Fruit fly (Drosophila melanogaster) whole organism, embryonic: Measurements from ENCODE around the gene PRL-1.

Experiments used
- Adf1 ChIP-seq: fragments of 200-800 bp; sonication (Bioruptor generic); IDR thresholded peaks from 2 replicates; pipeline ENCODE4 v1.3.6; 2022; ENCODE audit warnings: missing biosample characterization, missing genetic modification characterization
- BtbVII ChIP-seq: fragments of 200-800 bp; sonication (Bioruptor generic); optimal IDR thresholded peaks from 3 replicates; lab custom pipeline; 2017; ENCODE audit warnings: missing biosample characterization, mild to moderate bottlenecking, missing genetic modification characterization
- C15 ChIP-seq: fragments of 200-800 bp; sonication (Bioruptor generic); IDR thresholded peaks from 3 replicates; pipeline ENCODE4 v1.3.6; 2022; ENCODE audit warnings: missing biosample characterization, missing genetic modification characterization
- CG11456 ChIP-seq: fragments of 200-800 bp; sonication (Bioruptor generic); IDR thresholded peaks from 3 replicates; pipeline ENCODE4 v1.3.6; 2022; ENCODE audit warnings: missing biosample characterization, missing genetic modification characterization
- CG12299 ChIP-seq: fragments of 200-800 bp; sonication (Bioruptor generic); optimal IDR thresholded peaks from 2 replicates; lab custom pipeline; 2018; ENCODE audit warnings: missing biosample characterization, mild to moderate bottlenecking, missing genetic modification characterization
- CG14667 ChIP-seq: fragments of 200-800 bp; sonication (Bioruptor generic); IDR thresholded peaks from 2 replicates; pipeline ENCODE4 v1.3.6; 2022; ENCODE audit warnings: missing biosample characterization, missing genetic modification characterization
- CG15479 ChIP-seq: fragments of 200-800 bp; sonication (Bioruptor generic); optimal IDR thresholded peaks from 3 replicates; lab custom pipeline; 2019; ENCODE audit warnings: missing biosample characterization, mild to moderate bottlenecking, missing genetic modification characterization, moderate library complexity
- CG16815 ChIP-seq: fragments of 200-800 bp; sonication (Bioruptor generic); optimal IDR thresholded peaks from 3 replicates; lab custom pipeline; 2017; ENCODE audit warnings: missing biosample characterization, mild to moderate bottlenecking, missing genetic modification characterization
- CG17612 ChIP-seq: fragments of 200-800 bp; sonication (Bioruptor generic); IDR thresholded peaks from 2 replicates; pipeline ENCODE4 v1.3.6; 2022; ENCODE audit warnings: missing biosample characterization, missing genetic modification characterization
- CG2678 ChIP-seq: fragments of 200-800 bp; sonication (Bioruptor generic); optimal IDR thresholded peaks from 3 replicates; lab custom pipeline; 2019; ENCODE audit warnings: missing biosample characterization, mild to moderate bottlenecking, missing genetic modification characterization, moderate library complexity
- CG32532 ChIP-seq: fragments of 200-800 bp; sonication (Bioruptor generic); IDR thresholded peaks from 2 replicates; pipeline ENCODE4 v1.3.6; 2022; ENCODE audit warnings: missing biosample characterization, missing genetic modification characterization
- CG32772 ChIP-seq: fragments of 200-800 bp; sonication (Bioruptor generic); IDR thresholded peaks from 2 replicates; pipeline ENCODE4 v1.3.6; 2022; ENCODE audit warnings: missing biosample characterization, missing genetic modification characterization
- CG3407 ChIP-seq: fragments of 200-800 bp; sonication (Bioruptor generic); optimal IDR thresholded peaks from 2 replicates; lab custom pipeline; 2018; ENCODE audit warnings: missing biosample characterization, mild to moderate bottlenecking, missing genetic modification characterization
- CG3847 ChIP-seq: fragments of 200-800 bp; sonication (Bioruptor generic); IDR thresholded peaks from 2 replicates; pipeline ENCODE4 v1.3.6; 2022; ENCODE audit warnings: missing biosample characterization, missing genetic modification characterization
- CG4360 ChIP-seq: fragments of 200-800 bp; sonication (Bioruptor generic); IDR thresholded peaks from 2 replicates; pipeline ENCODE4 v1.3.6; 2022; ENCODE audit warnings: missing biosample characterization, missing genetic modification characterization
- CG5180 ChIP-seq: fragments of 200-800 bp; sonication (Bioruptor generic); optimal IDR thresholded peaks from 3 replicates; lab custom pipeline; 2017; ENCODE audit warnings: missing biosample characterization, missing genetic modification characterization, mild to moderate bottlenecking, moderate library complexity, missing genetic modification reagents
- CG6765 ChIP-seq: fragments of 200-800 bp; sonication (Bioruptor generic); optimal IDR thresholded peaks from 3 replicates; lab custom pipeline; 2017; ENCODE audit warnings: missing biosample characterization, mild to moderate bottlenecking, missing genetic modification characterization
- CG7556 ChIP-seq: fragments of 200-800 bp; sonication (Bioruptor generic); optimal IDR thresholded peaks from 2 replicates; lab custom pipeline; 2017; ENCODE audit warnings: missing biosample characterization, mild to moderate bottlenecking, missing genetic modification characterization
- CG7839 ChIP-seq: fragments of 200-800 bp; sonication (Bioruptor generic); optimal IDR thresholded peaks from 3 replicates; lab custom pipeline; 2018; ENCODE audit warnings: missing biosample characterization, mild to moderate bottlenecking, missing genetic modification characterization, moderate library complexity
- CG9727 ChIP-seq: fragments of 200-800 bp; sonication (Bioruptor generic); optimal IDR thresholded peaks from 3 replicates; lab custom pipeline; 2017; ENCODE audit warnings: missing biosample characterization, mild to moderate bottlenecking, missing genetic modification characterization
- D ChIP-seq, 2 experiments: fragments of 200-800 bp in 1 of 2; fragments of >200 bp in 1 of 2; sonication (Bioruptor generic) in 1 of 2; optimal IDR thresholded peaks; 2 replicates in 1 of 2; 3 replicates in 1 of 2; lab custom pipeline; 2017; ENCODE audit warnings: mild to moderate bottlenecking in 1 of 2, missing biosample characterization in 1 of 2, missing genetic modification characterization in 1 of 2, missing genetic modification reagents in 1 of 2
- Eip74EF ChIP-seq, 2 experiments: fragments of 200-800 bp in 1 of 2; fragments of >200 bp in 1 of 2; sonication (Bioruptor generic) in 1 of 2; optimal IDR thresholded peaks; 2 replicates each; lab custom pipeline; 2017 to 2019; ENCODE audit warnings: missing biosample characterization in 2 of 2, missing genetic modification characterization in 2 of 2, mild to moderate bottlenecking in 1 of 2, moderate library complexity in 1 of 2
- GATAe ChIP-seq: fragments of 200-800 bp; sonication (Bioruptor generic); conservative IDR thresholded peaks from 2 replicates; pipeline ENCODE4 v1.3.6; 2022; ENCODE audit warnings: missing biosample characterization, missing genetic modification characterization
- HHEX ChIP-seq: fragments of 200-800 bp; sonication (Bioruptor generic); optimal IDR thresholded peaks from 3 replicates; lab custom pipeline; 2017; ENCODE audit warnings: missing biosample characterization, mild to moderate bottlenecking, missing genetic modification characterization, missing genetic modification reagents
- HLH54F ChIP-seq: fragments of 200-800 bp; sonication (Bioruptor generic); optimal IDR thresholded peaks from 3 replicates; lab custom pipeline; 2016; ENCODE audit warnings: missing biosample characterization, missing genetic modification characterization
- Hsf ChIP-seq: fragments of 200-800 bp; sonication (Bioruptor generic); optimal IDR thresholded peaks from 3 replicates; lab custom pipeline; 2016; ENCODE audit warnings: missing biosample characterization, missing genetic modification characterization
- MESR4 ChIP-seq: fragments of 200-800 bp; sonication (Bioruptor generic); optimal IDR thresholded peaks from 2 replicates; lab custom pipeline; 2018; ENCODE audit warnings: missing biosample characterization, mild to moderate bottlenecking, missing genetic modification characterization, moderate library complexity
- Scr ChIP-seq: fragments of 200-800 bp; sonication (Bioruptor generic); IDR thresholded peaks from 2 replicates; pipeline ENCODE4 v1.3.6; 2022; ENCODE audit warnings: missing biosample characterization, missing genetic modification characterization; ENCODE audit not compliant: partially characterized antibody
- al ChIP-seq: fragments of 200-800 bp; sonication (Bioruptor generic); IDR thresholded peaks from 2 replicates; pipeline ENCODE4 v1.3.6; 2022; ENCODE audit warnings: missing biosample characterization, missing genetic modification characterization
- bsh ChIP-seq, 2 experiments: fragments of 200-800 bp; sonication (Bioruptor generic); optimal IDR thresholded peaks; 2 replicates each; lab custom pipeline; 2017 to 2018; ENCODE audit warnings: mild to moderate bottlenecking in 2 of 2, missing biosample characterization in 2 of 2, missing genetic modification characterization in 2 of 2, moderate library complexity in 1 of 2
- corto ChIP-seq: fragments of 200-800 bp; sonication (Bioruptor generic); optimal IDR thresholded peaks from 2 replicates; lab custom pipeline; 2016; ENCODE audit warnings: missing biosample characterization, mild to moderate bottlenecking, missing genetic modification characterization, moderate library complexity
- en ChIP-seq: fragments of 200-800 bp; sonication (Bioruptor generic); optimal IDR thresholded peaks from 2 replicates; lab custom pipeline; 2016; ENCODE audit warnings: missing biosample characterization, missing genetic modification characterization
- esg ChIP-seq: fragments of 200-800 bp; sonication (Bioruptor generic); conservative IDR thresholded peaks from 2 replicates; pipeline ENCODE4 v1.3.6; 2022; ENCODE audit warnings: missing biosample characterization, missing genetic modification characterization
- ewg ChIP-seq: fragments of 200-800 bp; sonication (Bioruptor generic); optimal IDR thresholded peaks from 3 replicates; lab custom pipeline; 2017; ENCODE audit warnings: mild to moderate bottlenecking, missing biosample characterization, missing genetic modification reagents, missing genetic modification characterization
- exex ChIP-seq: fragments of 200-800 bp; sonication (Bioruptor generic); optimal IDR thresholded peaks from 4 replicates; lab custom pipeline; 2018; ENCODE audit warnings: missing biosample characterization, mild to moderate bottlenecking, missing genetic modification characterization, moderate library complexity
- grn ChIP-seq: fragments of 200-800 bp; sonication (Bioruptor generic); optimal IDR thresholded peaks from 3 replicates; lab custom pipeline; 2017; ENCODE audit warnings: missing biosample characterization, missing genetic modification characterization
- jigr1 ChIP-seq: fragments of 200-800 bp; sonication (Bioruptor generic); IDR thresholded peaks from 3 replicates; pipeline ENCODE4 v1.3.6; 2022; ENCODE audit warnings: missing biosample characterization, missing genetic modification characterization
- lilli ChIP-seq: fragments of 200-800 bp; sonication (Bioruptor generic); optimal IDR thresholded peaks from 3 replicates; lab custom pipeline; 2016; ENCODE audit warnings: missing biosample characterization, missing genetic modification characterization
- oc ChIP-seq: fragments of 200-800 bp; sonication (Bioruptor generic); optimal IDR thresholded peaks from 2 replicates; lab custom pipeline; 2018; ENCODE audit warnings: missing biosample characterization, mild to moderate bottlenecking, missing genetic modification characterization, moderate library complexity
- peb ChIP-seq: fragments of 200-800 bp; sonication (Bioruptor generic); IDR thresholded peaks from 2 replicates; pipeline ENCODE4 v1.3.6; 2022; ENCODE audit warnings: missing biosample characterization, missing genetic modification characterization
- pum ChIP-seq: fragments of 200-800 bp; sonication (Bioruptor generic); optimal IDR thresholded peaks from 2 replicates; lab custom pipeline; 2016; ENCODE audit warnings: missing biosample characterization, missing genetic modification characterization
- salm ChIP-seq: fragments of 200-800 bp; sonication (Bioruptor generic); optimal IDR thresholded peaks from 2 replicates; lab custom pipeline; 2018; ENCODE audit warnings: missing biosample characterization, mild to moderate bottlenecking, missing genetic modification characterization
- sob ChIP-seq: fragments of 200-800 bp; sonication (Bioruptor generic); IDR thresholded peaks from 2 replicates; pipeline ENCODE4 v1.3.6; 2022; ENCODE audit warnings: missing biosample characterization, missing genetic modification characterization
- sqz ChIP-seq: fragments of 200-800 bp; sonication (Bioruptor generic); optimal IDR thresholded peaks from 3 replicates; lab custom pipeline; 2018; ENCODE audit warnings: missing biosample characterization, mild to moderate bottlenecking, missing genetic modification characterization
- sr ChIP-seq: fragments of 200-800 bp; sonication (Bioruptor generic); IDR thresholded peaks from 3 replicates; pipeline ENCODE4 v1.3.6; 2022; ENCODE audit warnings: missing biosample characterization, missing genetic modification characterization
- stc ChIP-seq: fragments of 200-800 bp; sonication (Bioruptor generic); IDR thresholded peaks from 2 replicates; pipeline ENCODE4 v1.3.6; 2022; ENCODE audit warnings: missing biosample characterization, missing genetic modification characterization
- zen ChIP-seq: fragments of 200-800 bp; sonication (Bioruptor generic); optimal IDR thresholded peaks from 3 replicates; lab custom pipeline; 2018; ENCODE audit warnings: missing biosample characterization, mild to moderate bottlenecking, missing genetic modification characterization, moderate library complexity

PRL-1 gene

dm6 chr2L:16257227-16258071 is at the start of gene PRL-1, which contains the start of gene EndoGI (continued):
- TF ChIP-seq oc (tag; lab: Kevin White, UChicago) (peak; percentile 67), MESR4 (GFP tag; lab: Kevin White, UChicago) (peak; percentile 94), Scr (GFP tag; lab: Robert Waterston, UW) (peak; percentile 99), CG3847 (peak; percentile 76), Eip74EF (GFP tag; optimal IDR thresholded peaks at IDR 0.05; lab: Kevin White, UChicago) (peak in 1 of 2 experiments; percentile 79), al (GFP tag; lab: Robert Waterston, UW) (peak; percentile 74; the same call in 1 of the 2 replicates), CG9727 (GFP tag; lab: Kevin White, UChicago) (peak; percentile 71), exex (tag; lab: Kevin White, UChicago) (peak; percentile 71), CG17612 (GFP tag; lab: Robert Waterston, UW) (no peak), en (GFP tag; lab: Kevin White, UChicago) (no peak), C15 (GFP tag; lab: Robert Waterston, UW) (0 out of 3 replicates have a peak, but pooled peaks have one; percentile 65), CG7839 (tag; lab: Kevin White, UChicago) (peak; percentile 85), CG3407 (GFP tag; lab: Kevin White, UChicago) (peak; percentile 21), stc (GFP tag; lab: Robert Waterston, UW) (peak; percentile 84), peb (GFP tag; lab: Robert Waterston, UW) (peak; percentile 26; the same call in 1 of the 2 replicates), sob (peak; percentile 74), esg (GFP tag; lab: Robert Waterston, UW) (peak; percentile 66), sqz (GFP tag; lab: Kevin White, UChicago) (peak; percentile 59), CG32532 (GFP tag; lab: Robert Waterston, UW) (peak; percentile 91), Adf1 (peak; percentile 38; the same call in 1 of the 2 replicates), CG14667 (GFP tag; lab: Robert Waterston, UW) (no peak), HLH54F (GFP tag; lab: Kevin White, UChicago) (no peak), HHEX (GFP tag; lab: Kevin White, UChicago) (no peak), sr (GFP tag; lab: Robert Waterston, UW) (no peak), jigr1 (GFP tag; lab: Robert Waterston, UW) (no peak), Hsf (GFP tag; lab: Kevin White, UChicago) (peak; percentile 29), ewg (peak; percentile 33), corto (GFP tag; lab: Kevin White, UChicago) (no peak), CG5180 (GFP tag; lab: Kevin White, UChicago) (peak; percentile 29), GATAe (0 out of 2 replicates have a peak, but pooled peaks have one; percentile 12), grn (GFP tag; lab: Kevin White, UChicago) (peak; percentile 83), pum (GFP tag; lab: Kevin White, UChicago) (no peak), salm (tag; lab: Kevin White, UChicago) (peak; percentile 61), CG15479 (peak; percentile 53), BtbVII (GFP tag; lab: Kevin White, UChicago) (peak; percentile 56), CG12299 (tag; lab: Kevin White, UChicago) (peak; percentile 78), CG7556 (GFP tag; lab: Kevin White, UChicago) (peak; percentile 73), CG4360 (GFP tag; lab: Robert Waterston, UW) (peak; percentile 39; the same call in 1 of the 2 replicates), bsh (GFP tag; optimal IDR thresholded peaks at IDR 0.05; lab: Kevin White, UChicago) (peak in 1 of 2 experiments; percentile 84), zen (tag; lab: Kevin White, UChicago) (peak; percentile 87), CG6765 (GFP tag; lab: Kevin White, UChicago) (peak; percentile 59), CG32772 (GFP tag; lab: Robert Waterston, UW) (peak; percentile 20; the same call in 1 of the 2 replicates), CG11456 (no peak), D (optimal IDR thresholded peaks at IDR 0.05; lab: Kevin White, UChicago) (peak; percentile 15), D (GFP tag; optimal IDR thresholded peaks at IDR 0.05; lab: Kevin White, UChicago) (peak; percentile 13), CG2678 (peak; percentile 89), CG16815 (peak; percentile 16), lilli (GFP tag; lab: Kevin White, UChicago) (peak; percentile 27)
